Fruit fly (Drosophila melanogaster): ENCODE results near the gene CG14050.

- TF ChIP-seq pad (GFP tag; optimal IDR thresholded peaks at IDR 0.05) (peak; percentile 1), bab1 (GFP tag; optimal IDR thresholded peaks at IDR 0.05) (peak; percentile 53), Mnt (GFP tag; optimal IDR thresholded peaks at IDR 0.05) (no peak)
Observed at dm6 chrX:2301613-2302522, 24.1 kb downstream of the CG14050 start.
